Worm (Caenorhabditis elegans) whole organism, young adult: ENCODE results near the gene kdp-1.
A peak's percentile ranks its signal among the peaks of the same experiment; 100 is the strongest.

Experiments
- B0336.3 ChIP-seq: fragments of 200-800 bp; sonication (Bioruptor generic); IDR thresholded peaks from 2 replicates; pipeline ENCODE4 v1.3.6; 2022; ENCODE audit warnings: missing genetic modification characterization, missing compliant biosample characterization
- C06A6.2 ChIP-seq: fragments of 200-800 bp; sonication (Bioruptor generic); conservative IDR thresholded peaks from 2 replicates; pipeline ENCODE4 v1.3.6; 2022; ENCODE audit warnings: missing genetic modification characterization, missing compliant biosample characterization
- F10E7.11 ChIP-seq: sonication (generic microtip); optimal IDR thresholded peaks from 2 replicates; lab custom pipeline; 2017; ENCODE audit warnings: mild to moderate bottlenecking, missing genetic modification characterization, moderate library complexity, missing compliant biosample characterization
- F49E8.2 ChIP-seq: sonication (generic microtip); optimal IDR thresholded peaks from 3 replicates; lab custom pipeline; 2017; ENCODE audit warnings: missing genetic modification characterization, mild to moderate bottlenecking, missing compliant biosample characterization, antibody characterized with exemption, moderate library complexity; ENCODE audit not compliant: insufficient read depth
- F57C9.4 ChIP-seq: sonication (generic microtip); optimal IDR thresholded peaks from 2 replicates; lab custom pipeline; 2017; ENCODE audit warnings: mild to moderate bottlenecking, missing genetic modification characterization, missing compliant biosample characterization
- T07F8.4 ChIP-seq: sonication (generic microtip); optimal IDR thresholded peaks from 2 replicates; lab custom pipeline; 2016; ENCODE audit warnings: mild to moderate bottlenecking, missing genetic modification characterization, moderate library complexity, missing compliant biosample characterization
- T26A5.8 ChIP-seq: sonication (generic microtip); optimal IDR thresholded peaks from 2 replicates; lab custom pipeline; 2016; ENCODE audit warnings: missing genetic modification characterization, missing compliant biosample characterization
- Y79H2A.3 ChIP-seq: fragments of 200-800 bp; sonication (Bioruptor generic); conservative IDR thresholded peaks from 2 replicates; pipeline ENCODE4 v1.3.6; 2022; ENCODE audit warnings: missing genetic modification reagents, missing genetic modification characterization, missing compliant biosample characterization
- ZK185.1 ChIP-seq: sonication (generic microtip); optimal IDR thresholded peaks from 2 replicates; lab custom pipeline; 2016; ENCODE audit warnings: mild to moderate bottlenecking, missing genetic modification characterization, missing compliant biosample characterization; ENCODE audit not compliant: poor library complexity, severe bottlenecking
- ama-1 ChIP-seq, 3 experiments: fragments of 150-350 bp in 1 of 3; sonication (generic microtip) in 2 of 3; optimal IDR thresholded peaks; 2 replicates each; lab custom pipeline; 2014 to 2018; ENCODE audit warnings: missing biosample characterization in 2 of 3, missing genetic modification characterization in 2 of 3, missing genetic modification reagents in 2 of 3
- aptf-3 ChIP-seq: fragments of 200-800 bp; sonication (Bioruptor generic); IDR thresholded peaks from 2 replicates; pipeline ENCODE4 v1.3.6; 2022; ENCODE audit warnings: missing genetic modification characterization, missing compliant biosample characterization
- atf-7 ChIP-seq: sonication (generic microtip); optimal IDR thresholded peaks from 2 replicates; lab custom pipeline; 2017; ENCODE audit warnings: mild to moderate bottlenecking, missing genetic modification characterization, missing compliant biosample characterization
- athp-1 ChIP-seq: sonication (generic microtip); optimal IDR thresholded peaks from 2 replicates; lab custom pipeline; 2017; ENCODE audit warnings: mild to moderate bottlenecking, missing genetic modification characterization, missing compliant biosample characterization
- attf-3 ChIP-seq: fragments of 200-800 bp; sonication (Bioruptor generic); conservative IDR thresholded peaks from 2 replicates; pipeline ENCODE4 v1.3.6; 2022; ENCODE audit warnings: missing genetic modification reagents, missing genetic modification characterization, missing compliant biosample characterization
- bed-1 ChIP-seq: fragments of 200-800 bp; sonication (Bioruptor generic); IDR thresholded peaks from 2 replicates; pipeline ENCODE4 v1.3.6; 2022; ENCODE audit warnings: missing genetic modification reagents, missing genetic modification characterization, missing compliant biosample characterization
- bed-2 ChIP-seq: fragments of 200-800 bp; sonication (Bioruptor generic); IDR thresholded peaks from 2 replicates; pipeline ENCODE4 v1.3.6; 2022; ENCODE audit warnings: missing genetic modification reagents, missing genetic modification characterization, missing compliant biosample characterization
- cebp-1 ChIP-seq, 2 experiments: fragments of 200-800 bp in 1 of 2; sonication (Bioruptor generic) in 1 of 2; sonication (generic microtip) in 1 of 2; IDR thresholded peaks in 1 of 2; optimal IDR thresholded peaks in 1 of 2; 2 replicates each; pipeline versions ENCODE4 v1.3.6 to Lab custom; 2017 to 2022; ENCODE audit warnings: missing compliant biosample characterization in 2 of 2, missing genetic modification characterization in 2 of 2, mild to moderate bottlenecking in 1 of 2, missing genetic modification reagents in 1 of 2, moderate library complexity in 1 of 2
- dox-1 ChIP-seq: fragments of 200-800 bp; sonication (Bioruptor generic); IDR thresholded peaks from 2 replicates; pipeline ENCODE4 v1.3.6; 2022; ENCODE audit warnings: missing genetic modification reagents, missing genetic modification characterization, missing compliant biosample characterization
- dpff-1 ChIP-seq: sonication (generic microtip); optimal IDR thresholded peaks from 2 replicates; lab custom pipeline; 2017; ENCODE audit warnings: mild to moderate bottlenecking, missing genetic modification characterization, missing compliant biosample characterization
- dpl-1 ChIP-seq: fragments of 150-350 bp; optimal IDR thresholded peaks from 2 replicates; lab custom pipeline; 2014; ENCODE audit warnings: missing biosample characterization, missing genetic modification reagents, missing genetic modification characterization
- efl-1 ChIP-seq: fragments of 150-350 bp; optimal IDR thresholded peaks from 2 replicates; lab custom pipeline; 2014; ENCODE audit warnings: missing biosample characterization, missing genetic modification reagents, missing genetic modification characterization
- egl-18 ChIP-seq: fragments of 200-800 bp; sonication (Bioruptor generic); IDR thresholded peaks from 2 replicates; pipeline ENCODE4 v1.3.6; 2022; ENCODE audit warnings: missing genetic modification reagents, missing genetic modification characterization, missing compliant biosample characterization
- egrh-3 ChIP-seq: fragments of 200-800 bp; sonication (Bioruptor generic); IDR thresholded peaks from 2 replicates; pipeline ENCODE4 v1.3.6; 2022; ENCODE audit warnings: missing genetic modification reagents, missing genetic modification characterization, missing compliant biosample characterization
- fkh-3 ChIP-seq: sonication (generic microtip); optimal IDR thresholded peaks from 2 replicates; lab custom pipeline; 2016; ENCODE audit warnings: mild to moderate bottlenecking, missing genetic modification characterization, missing compliant biosample characterization
- gei-17 ChIP-seq: fragments of 200-800 bp; sonication (Bioruptor generic); optimal IDR thresholded peaks from 2 replicates; lab custom pipeline; 2018; ENCODE audit warnings: mild to moderate bottlenecking, missing genetic modification characterization, missing compliant biosample characterization
- hlh-26 ChIP-seq: fragments of 200-800 bp; sonication (Bioruptor generic); conservative IDR thresholded peaks from 2 replicates; pipeline ENCODE4 v1.3.6; 2022; ENCODE audit warnings: missing genetic modification reagents, missing genetic modification characterization, missing compliant biosample characterization
- lin-40 ChIP-seq: sonication (generic microtip); optimal IDR thresholded peaks from 2 replicates; lab custom pipeline; 2016; ENCODE audit warnings: missing genetic modification characterization, mild to moderate bottlenecking, missing compliant biosample characterization, missing genotype, missing genetic modification reagents
- lin-54 ChIP-seq: fragments of 200-800 bp; sonication (Bioruptor generic); optimal IDR thresholded peaks from 2 replicates; lab custom pipeline; 2018; ENCODE audit warnings: mild to moderate bottlenecking, missing genetic modification characterization, missing compliant biosample characterization
- lsy-27 ChIP-seq: sonication (generic microtip); optimal IDR thresholded peaks from 2 replicates; lab custom pipeline; 2017; ENCODE audit warnings: missing genetic modification characterization, mild to moderate bottlenecking, missing compliant biosample characterization, antibody characterized with exemption, missing genotype, borderline replicate concordance; ENCODE audit not compliant: insufficient read depth
- mcd-1 ChIP-seq: fragments of 200-800 bp; sonication (Bioruptor generic); IDR thresholded peaks from 2 replicates; pipeline ENCODE4 v1.3.6; 2022; ENCODE audit warnings: missing genetic modification reagents, missing genetic modification characterization, missing compliant biosample characterization
- mxl-1 ChIP-seq: sonication (generic microtip); optimal IDR thresholded peaks from 2 replicates; lab custom pipeline; 2016; ENCODE audit warnings: missing genetic modification characterization, missing compliant biosample characterization
- nfyb-1 ChIP-seq: fragments of 200-800 bp; sonication (Bioruptor generic); IDR thresholded peaks from 2 replicates; pipeline ENCODE4 v1.3.6; 2022; ENCODE audit warnings: missing genetic modification reagents, missing genetic modification characterization, missing compliant biosample characterization
- nhr-27 ChIP-seq: fragments of 200-800 bp; sonication (Bioruptor generic); optimal IDR thresholded peaks from 2 replicates; lab custom pipeline; 2018; ENCODE audit warnings: mild to moderate bottlenecking, missing genetic modification characterization, moderate library complexity, missing compliant biosample characterization
- rcor-1 ChIP-seq: fragments of 200-800 bp; sonication (Bioruptor generic); IDR thresholded peaks from 2 replicates; pipeline ENCODE4 v1.3.6; 2022; ENCODE audit warnings: missing genetic modification reagents, missing genetic modification characterization, missing compliant biosample characterization
- rpc-1 ChIP-seq, 2 experiments: fragments of 150-350 bp in 1 of 2; sonication (generic microtip) in 1 of 2; optimal IDR thresholded peaks; 2 replicates each; lab custom pipeline; 2014 to 2018; ENCODE audit warnings: missing biosample characterization in 1 of 2, missing genetic modification characterization in 1 of 2, missing genetic modification reagents in 1 of 2, missing genotype in 1 of 2
- snpc-1.1 ChIP-seq: sonication (generic microtip); optimal IDR thresholded peaks from 2 replicates; lab custom pipeline; 2017; ENCODE audit warnings: missing genetic modification characterization, mild to moderate bottlenecking, missing compliant biosample characterization, antibody characterized with exemption, moderate library complexity, missing genotype, missing genetic modification reagents; ENCODE audit not compliant: insufficient read depth
- snpc-3.4 ChIP-seq: sonication (generic microtip); optimal IDR thresholded peaks from 2 replicates; lab custom pipeline; 2017; ENCODE audit warnings: missing genetic modification characterization, mild to moderate bottlenecking, missing compliant biosample characterization, antibody characterized with exemption, moderate library complexity, missing genotype, missing genetic modification reagents
- snpc-4 ChIP-seq, 5 experiments: fragments of 150-350 bp in 1 of 5; sonication (generic microtip) in 4 of 5; optimal IDR thresholded peaks; 2 replicates each; lab custom pipeline; 2014 to 2018; ENCODE audit warnings: missing genetic modification characterization in 5 of 5, missing biosample characterization in 3 of 5, antibody characterized with exemption in 2 of 5, mild to moderate bottlenecking in 2 of 5, missing compliant biosample characterization in 2 of 5, missing genotype in 2 of 5, moderate library complexity in 2 of 5, missing genetic modification reagents in 1 of 5
- somi-1 ChIP-seq: fragments of 200-800 bp; sonication (Bioruptor generic); optimal IDR thresholded peaks from 2 replicates; lab custom pipeline; 2018; ENCODE audit warnings: mild to moderate bottlenecking, missing genetic modification characterization, missing compliant biosample characterization
- tbx-9 ChIP-seq: sonication (generic microtip); optimal IDR thresholded peaks from 2 replicates; lab custom pipeline; 2016; ENCODE audit warnings: borderline replicate concordance, missing genetic modification characterization, inconsistent platforms, missing compliant biosample characterization
- ztf-18 ChIP-seq: sonication (generic microtip); optimal IDR thresholded peaks from 2 replicates; lab custom pipeline; 2016; ENCODE audit warnings: missing genotype, mild to moderate bottlenecking, missing genetic modification characterization, missing compliant biosample characterization
- ztf-22 ChIP-seq: fragments of 200-800 bp; sonication (Bioruptor generic); optimal IDR thresholded peaks from 2 replicates; lab custom pipeline; 2018; ENCODE audit warnings: mild to moderate bottlenecking, missing genetic modification characterization, moderate library complexity, missing compliant biosample characterization
- ztf-26 ChIP-seq: sonication (generic microtip); optimal IDR thresholded peaks from 2 replicates; lab custom pipeline; 2017; ENCODE audit warnings: missing genetic modification characterization, missing compliant biosample characterization
- ztf-28 ChIP-seq: fragments of 200-800 bp; sonication (Bioruptor generic); IDR thresholded peaks from 2 replicates; pipeline ENCODE4 v1.3.6; 2022; ENCODE audit warnings: missing genetic modification reagents, missing genetic modification characterization, missing compliant biosample characterization
- ztf-3 ChIP-seq: fragments of 200-800 bp; sonication (Bioruptor generic); optimal IDR thresholded peaks from 2 replicates; lab custom pipeline; 2018; ENCODE audit warnings: mild to moderate bottlenecking, missing genetic modification characterization, missing compliant biosample characterization

Gene kdp-1

DNA sequence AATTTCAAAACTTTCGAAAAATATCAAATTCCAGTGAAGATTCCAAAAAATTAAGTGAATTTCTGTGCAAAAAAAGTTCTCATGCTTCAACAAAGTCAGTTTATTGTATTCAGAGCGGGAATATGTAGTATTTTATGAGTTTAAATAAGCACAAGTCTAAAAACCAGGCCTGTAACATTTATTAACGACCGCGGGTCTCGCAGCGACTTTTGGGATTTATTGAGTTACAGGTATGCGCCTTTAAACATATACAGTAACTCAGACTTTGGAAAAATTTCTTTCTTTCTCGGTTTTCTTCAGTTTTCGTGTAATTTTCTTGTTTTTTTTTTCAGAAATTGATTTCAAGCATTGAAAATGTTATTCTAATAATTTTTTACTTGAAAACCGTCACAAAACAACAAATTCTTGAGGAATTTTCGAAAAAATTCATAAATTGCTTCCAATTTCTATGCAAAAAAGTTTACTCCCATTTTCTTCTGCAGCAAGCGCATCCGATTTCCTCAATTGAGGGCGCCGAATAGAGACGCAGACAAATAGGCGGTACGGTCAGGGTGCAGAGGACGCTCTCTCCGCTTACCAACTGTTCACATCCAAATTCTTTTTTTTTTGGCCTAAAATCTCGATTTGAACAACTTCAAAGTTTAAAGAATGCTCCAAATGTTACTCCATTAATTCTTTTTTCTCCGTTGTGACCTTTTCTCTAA, 11.5 kb downstream of the kdp-1 start (continued):
- TF ChIP-seq nhr-27 (tag; lab: Kevin White, UChicago), result no peak
- TF ChIP-seq hlh-26 (GFP tag; lab: Robert Waterston, UW), result no peak
- TF ChIP-seq F49E8.2 (tag; lab: Kevin White, UChicago), result peak; percentile 55
- TF ChIP-seq fkh-3 (tag; lab: Kevin White, UChicago), result no peak
- no peak for TF ChIP-seq egl-18 (GFP tag; lab: Robert Waterston, UW)
- TF ChIP-seq lin-54 (GFP tag; lab: Kevin White, UChicago), result peak; percentile 4
- TF ChIP-seq T07F8.4 (tag; lab: Kevin White, UChicago), result no peak
- TF ChIP-seq athp-1 (tag; lab: Kevin White, UChicago), result no peak
- TF ChIP-seq egrh-3, result no peak
- TF ChIP-seq F10E7.11 (tag; lab: Kevin White, UChicago), result no peak
- no peak for TF ChIP-seq Y79H2A.3 (GFP tag; lab: Robert Waterston, UW)
- no peak for TF ChIP-seq bed-2 (GFP tag; lab: Robert Waterston, UW)
- TF ChIP-seq gei-17 (GFP tag; lab: Kevin White, UChicago), result no peak
- TF ChIP-seq ztf-18 (tag; lab: Kevin White, UChicago), result no peak
- TF ChIP-seq atf-7 (tag; lab: Kevin White, UChicago), result no peak
- TF ChIP-seq T26A5.8 (tag; lab: Kevin White, UChicago), result no peak
- no peak for TF ChIP-seq somi-1 (GFP tag; lab: Kevin White, UChicago)
- TF ChIP-seq snpc-1.1 (tag; lab: Kevin White, UChicago), result no peak
- TF ChIP-seq aptf-3, result no peak
- peak; percentile 20; the same call in 1 of the 2 replicates for TF ChIP-seq rcor-1 (GFP tag; lab: Robert Waterston, UW)
- TF ChIP-seq dox-1 (GFP tag; lab: Robert Waterston, UW), result no peak
- no peak for TF ChIP-seq snpc-4 (GFP tag; optimal IDR thresholded peaks at IDR 0.05; lab: Kevin White, UChicago)
- TF ChIP-seq snpc-4 (tag; optimal IDR thresholded peaks at IDR 0.05; lab: Kevin White, UChicago), result peak in 2 of 4 experiments; percentile 64
- TF ChIP-seq bed-1 (GFP tag; lab: Robert Waterston, UW), result no peak
- TF ChIP-seq ztf-22 (GFP tag; lab: Kevin White, UChicago), result no peak
- TF ChIP-seq snpc-3.4, result peak; percentile 61
- TF ChIP-seq B0336.3 (GFP tag; lab: Robert Waterston, UW), result no peak
- TF ChIP-seq lsy-27 (tag; lab: Kevin White, UChicago), result no peak
- TF ChIP-seq ztf-28 (GFP tag; lab: Robert Waterston, UW), result no peak
- 0 out of 2 replicates have a peak, but pooled peaks have one; percentile 31 for TF ChIP-seq mcd-1
- TF ChIP-seq dpl-1 (GFP tag; lab: Kevin White, UChicago), result peak; percentile 16
- TF ChIP-seq dpff-1, result no peak
- no peak for TF ChIP-seq attf-3 (GFP tag; lab: Robert Waterston, UW)
- no peak for TF ChIP-seq ama-1 (optimal IDR thresholded peaks at IDR 0.05; lab: Kevin White, UChicago)
- TF ChIP-seq ama-1 (GFP tag; optimal IDR thresholded peaks at IDR 0.05; lab: Kevin White, UChicago), result no peak
- no peak for TF ChIP-seq cebp-1 (GFP tag; IDR thresholded peaks at IDR 0.05; lab: Robert Waterston, UW)
- TF ChIP-seq cebp-1 (tag; optimal IDR thresholded peaks at IDR 0.05; lab: Kevin White, UChicago), result peak; percentile 3
- TF ChIP-seq C06A6.2 (GFP tag; lab: Robert Waterston, UW), result no peak
- no peak for TF ChIP-seq rpc-1 (optimal IDR thresholded peaks at IDR 0.05; lab: Kevin White, UChicago)
- TF ChIP-seq rpc-1 (tag; optimal IDR thresholded peaks at IDR 0.05; lab: Kevin White, UChicago), result no peak
- TF ChIP-seq ztf-3 (GFP tag; lab: Kevin White, UChicago), result no peak
- no peak for TF ChIP-seq tbx-9 (tag; lab: Kevin White, UChicago)
- no peak for TF ChIP-seq mxl-1
- no peak for TF ChIP-seq lin-40 (tag; lab: Kevin White, UChicago)
- no peak for TF ChIP-seq ztf-26 (tag; lab: Kevin White, UChicago)
- no peak for TF ChIP-seq ZK185.1 (tag; lab: Kevin White, UChicago)
- TF ChIP-seq F57C9.4 (tag; lab: Kevin White, UChicago), result no peak
- TF ChIP-seq efl-1 (GFP tag; lab: Kevin White, UChicago), result peak; percentile 37
- TF ChIP-seq nfyb-1 (GFP tag; lab: Robert Waterston, UW), result peak; percentile 10; the same call in 1 of the 2 replicates
